Worm (Caenorhabditis elegans) whole organism, early embryonic: ENCODE measurements around the gene srxa-7.

Source experiments
- ets-7 ChIP-seq: sonication (generic microtip); optimal IDR thresholded peaks from 2 replicates; lab custom pipeline; 2016; ENCODE audit warnings: missing genotype, missing genetic modification characterization, missing compliant biosample characterization
- tra-4 ChIP-seq: sonication (generic microtip); optimal IDR thresholded peaks from 2 replicates; lab custom pipeline; 2017; ENCODE audit warnings: missing genetic modification characterization, missing compliant biosample characterization

ce11 chrV:16309523-16309922 is 2.2 kb downstream of the srxa-7 start, which contains the start of gene oac-7:
- TF ChIP-seq ets-7 (tag; lab: Kevin White, UChicago) (no peak), tra-4 (tag; lab: Kevin White, UChicago) (no peak)
